Fruit fly (Drosophila melanogaster): ENCODE measurements around the gene CG32793.

Gene CG32793

DNA sequence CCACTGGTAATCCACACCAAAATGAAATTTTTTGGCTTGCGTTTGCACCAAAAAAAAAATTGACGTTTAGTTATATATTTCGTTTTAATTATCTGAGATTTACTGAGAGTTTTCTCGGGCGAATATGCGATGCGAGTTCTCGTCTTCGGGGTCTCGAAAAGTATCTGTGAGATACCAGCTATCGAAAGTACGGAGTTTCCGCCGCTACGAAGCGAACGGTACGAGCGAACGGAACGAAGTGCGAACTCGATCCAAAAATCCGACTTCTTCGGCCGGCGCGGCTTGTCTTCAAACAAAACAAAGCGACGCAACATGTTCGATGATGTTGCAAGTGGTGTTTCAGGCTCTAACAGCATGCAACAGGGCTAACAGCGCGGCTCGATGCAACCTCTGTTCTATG, 44.0 kb downstream of the CG32793 start, which contains the start of gene rst (continued):
- 0 out of 3 replicates have a peak, but pooled peaks have one; percentile 13 for TF ChIP-seq CG8119 (GFP tag; IDR thresholded peaks at IDR 0.05)
- TF ChIP-seq CG6854 (GFP tag; optimal IDR thresholded peaks at IDR 0.05), result peak; percentile 3
- no peak for TF ChIP-seq CG4318 (GFP tag; optimal IDR thresholded peaks at IDR 0.05)

DNA sequence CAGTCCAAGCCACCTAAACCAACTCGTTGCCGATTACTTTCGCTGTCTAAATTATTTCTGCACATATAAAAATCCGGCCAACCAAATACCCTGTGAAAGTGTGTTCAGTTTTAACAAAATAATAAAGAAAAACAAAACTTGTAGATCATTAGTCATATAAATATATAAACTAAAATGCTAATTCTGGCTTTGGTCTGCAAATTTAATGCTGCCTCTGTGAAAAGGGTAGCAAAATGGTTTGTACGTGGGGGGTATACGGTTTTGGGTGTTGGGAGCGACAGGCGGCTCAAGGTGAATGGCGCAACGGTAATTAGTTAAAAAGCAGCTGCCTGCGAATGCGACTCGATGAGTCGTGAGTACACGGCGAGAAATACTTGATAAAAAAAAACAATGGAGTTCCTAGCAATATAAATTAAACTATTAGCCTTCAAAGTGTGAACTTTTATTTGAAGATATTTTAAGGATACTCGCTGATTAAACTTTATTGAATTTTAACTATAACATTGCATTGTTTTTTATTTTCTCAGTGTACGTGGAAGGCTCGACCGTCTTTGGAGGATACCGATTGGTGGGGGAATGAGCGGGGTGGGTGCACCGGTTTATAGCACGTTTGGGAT, 48.4 kb downstream of the CG32793 start:
- TF ChIP-seq CG10669 (GFP tag; optimal IDR thresholded peaks at IDR 0.05) (peak; percentile 48), spab (GFP tag; optimal IDR thresholded peaks at IDR 0.05) (peak; percentile 39), svp (GFP tag) (peak; percentile 89), pdm3 (GFP tag; optimal IDR thresholded peaks at IDR 0.05) (peak; percentile 64), OdsH (GFP tag; optimal IDR thresholded peaks at IDR 0.05) (peak; percentile 70), CG4318 (GFP tag; optimal IDR thresholded peaks at IDR 0.05) (peak; percentile 66), CG34406 (GFP tag; optimal IDR thresholded peaks at IDR 0.05) (peak; percentile 63), CG11902 (GFP tag; optimal IDR thresholded peaks at IDR 0.05) (peak; percentile 46), CG8632 (GFP tag; optimal IDR thresholded peaks at IDR 0.05) (peak; percentile 51), CG7368 (GFP tag; optimal IDR thresholded peaks at IDR 0.05) (peak; percentile 41), Sox15 (GFP tag; optimal IDR thresholded peaks at IDR 0.05) (peak; percentile 25), Ets21C (GFP tag; optimal IDR thresholded peaks at IDR 0.05) (peak; percentile 60), Hr38 (GFP tag; optimal IDR thresholded peaks at IDR 0.05) (no peak), net (GFP tag; optimal IDR thresholded peaks at IDR 0.05) (peak; percentile 51), Sox14 (GFP tag; optimal IDR thresholded peaks at IDR 0.05) (peak; percentile 54), topi (GFP tag; optimal IDR thresholded peaks at IDR 0.05) (peak; percentile 76), Hr4 (GFP tag; optimal IDR thresholded peaks at IDR 0.05) (peak; percentile 87), CG6854 (GFP tag; optimal IDR thresholded peaks at IDR 0.05) (no peak), Eip93F (GFP tag; optimal IDR thresholded peaks at IDR 0.05) (no peak), achi (GFP tag; optimal IDR thresholded peaks at IDR 0.05) (peak; percentile 68), CG8119 (GFP tag; IDR thresholded peaks at IDR 0.05) (peak; percentile 80), ss (GFP tag; optimal IDR thresholded peaks at IDR 0.05) (peak in 1 of 2 experiments; percentile 32), CG8319 (GFP tag; optimal IDR thresholded peaks at IDR 0.05) (peak; percentile 43), fd59A (GFP tag; optimal IDR thresholded peaks at IDR 0.05) (peak; percentile 17), CG9139 (GFP tag; optimal IDR thresholded peaks at IDR 0.05) (peak; percentile 20), CG3919 (GFP tag; optimal IDR thresholded peaks at IDR 0.05) (peak; percentile 69), CG32006 (GFP tag; optimal IDR thresholded peaks at IDR 0.05) (peak; percentile 81), lz (GFP tag; optimal IDR thresholded peaks at IDR 0.05) (peak; percentile 62), CG31627 (GFP tag; optimal IDR thresholded peaks at IDR 0.05) (peak; percentile 69), CG6276 (GFP tag; optimal IDR thresholded peaks at IDR 0.05) (peak; percentile 59), Eip75B (GFP tag; optimal IDR thresholded peaks at IDR 0.05) (peak; percentile 66), Lpt (GFP tag; optimal IDR thresholded peaks at IDR 0.05) (peak; percentile 61), dsx (GFP tag; optimal IDR thresholded peaks at IDR 0.05; ENCODE audit: poor library complexity, severe bottlenecking) (no peak), Gug (GFP tag; IDR thresholded peaks at IDR 0.05) (no peak), CG11762 (GFP tag; optimal IDR thresholded peaks at IDR 0.05; ENCODE audit: insufficient read depth) (peak; percentile 54), eg (GFP tag; IDR thresholded peaks at IDR 0.05) (peak; percentile 62; the same call in 1 of the 3 replicates), Met (GFP tag; optimal IDR thresholded peaks at IDR 0.05) (peak; percentile 70), salr (GFP tag; optimal IDR thresholded peaks at IDR 0.05) (peak in 1 of 2 experiments; percentile 30), Hr39 (GFP tag; optimal IDR thresholded peaks at IDR 0.05) (peak; percentile 73), Sox102F (GFP tag; optimal IDR thresholded peaks at IDR 0.05) (peak; percentile 60), Blimp-1 (GFP tag; optimal IDR thresholded peaks at IDR 0.05) (peak; percentile 14), fd85E (GFP tag; optimal IDR thresholded peaks at IDR 0.05) (no peak), cyc (GFP tag; optimal IDR thresholded peaks at IDR 0.05) (peak; percentile 66), CG6163 (GFP tag; IDR thresholded peaks at IDR 0.05) (peak; percentile 76), esn (GFP tag; optimal IDR thresholded peaks at IDR 0.05) (peak; percentile 71), CG1621 (tag; optimal IDR thresholded peaks at IDR 0.05) (peak; percentile 30), dac (GFP tag; optimal IDR thresholded peaks at IDR 0.05) (peak; percentile 37), vri (GFP tag; optimal IDR thresholded peaks at IDR 0.05) (no peak)
